Fruit fly (Drosophila melanogaster) whole organism, embryonic: ENCODE results near the gene Dpy-30L1.
A peak's percentile ranks its signal among the peaks of the same experiment; 100 is the strongest.

Source experiments
- Abd-B ChIP-seq: fragments of 200-800 bp; sonication (Bioruptor generic); optimal IDR thresholded peaks from 2 replicates; lab custom pipeline; 2018; ENCODE audit warnings: missing biosample characterization, mild to moderate bottlenecking, missing genetic modification characterization, moderate library complexity
- Bdp1 ChIP-seq: fragments of 200-800 bp; sonication (Bioruptor generic); optimal IDR thresholded peaks from 3 replicates; lab custom pipeline; 2016; ENCODE audit warnings: missing biosample characterization, missing genetic modification characterization
- CG14860 ChIP-seq: fragments of 200-800 bp; sonication (Bioruptor generic); IDR thresholded peaks from 3 replicates; pipeline ENCODE4 v1.3.6; 2022; ENCODE audit warnings: missing biosample characterization, missing genetic modification characterization; ENCODE audit not compliant: partially characterized antibody
- CG15011 ChIP-seq: fragments of 200-800 bp; sonication (Bioruptor generic); optimal IDR thresholded peaks from 3 replicates; lab custom pipeline; 2018; ENCODE audit warnings: missing biosample characterization, mild to moderate bottlenecking, missing genetic modification characterization
- CG31388 ChIP-seq: fragments of 200-800 bp; sonication (Bioruptor generic); optimal IDR thresholded peaks from 2 replicates; lab custom pipeline; 2016; ENCODE audit warnings: missing biosample characterization, missing genetic modification characterization
- CG4617 ChIP-seq: fragments of 200-800 bp; sonication (Bioruptor generic); optimal IDR thresholded peaks from 3 replicates; lab custom pipeline; 2016; ENCODE audit warnings: missing biosample characterization, missing genetic modification characterization, borderline replicate concordance
- CG4707 ChIP-seq: fragments of 200-800 bp; sonication (Bioruptor generic); optimal IDR thresholded peaks from 2 replicates; lab custom pipeline; 2018; ENCODE audit warnings: missing biosample characterization, mild to moderate bottlenecking, missing genetic modification characterization, moderate library complexity
- CG6272 ChIP-seq: fragments of 200-800 bp; sonication (Bioruptor generic); IDR thresholded peaks from 2 replicates; pipeline ENCODE4 v1.3.6; 2022; ENCODE audit warnings: missing biosample characterization, missing genetic modification characterization
- CG8281 ChIP-seq: fragments of 200-800 bp; sonication (Bioruptor generic); optimal IDR thresholded peaks from 2 replicates; lab custom pipeline; 2018; ENCODE audit warnings: missing biosample characterization, mild to moderate bottlenecking, missing genetic modification characterization, moderate library complexity
- CG9609 ChIP-seq: fragments of 200-800 bp; sonication (Bioruptor generic); optimal IDR thresholded peaks from 3 replicates; lab custom pipeline; 2016; ENCODE audit warnings: missing biosample characterization, missing genetic modification characterization
- Dad ChIP-seq: fragments of 200-800 bp; sonication (Bioruptor generic); optimal IDR thresholded peaks from 3 replicates; lab custom pipeline; 2016; ENCODE audit warnings: missing biosample characterization, missing genetic modification characterization
- Doc2 ChIP-seq: fragments of 200-800 bp; sonication (Bioruptor generic); IDR thresholded peaks from 2 replicates; pipeline ENCODE4 v1.3.6; 2022; ENCODE audit warnings: missing biosample characterization, missing genetic modification characterization
- Doc3 ChIP-seq: fragments of 200-800 bp; sonication (Bioruptor generic); IDR thresholded peaks from 3 replicates; pipeline ENCODE4 v1.3.6; 2022; ENCODE audit warnings: missing biosample characterization, missing genetic modification characterization; ENCODE audit not compliant: partially characterized antibody
- HHEX ChIP-seq: fragments of 200-800 bp; sonication (Bioruptor generic); optimal IDR thresholded peaks from 3 replicates; lab custom pipeline; 2017; ENCODE audit warnings: missing biosample characterization, mild to moderate bottlenecking, missing genetic modification characterization, missing genetic modification reagents
- HLH3B ChIP-seq: fragments of 200-800 bp; sonication (Bioruptor generic); IDR thresholded peaks from 2 replicates; pipeline ENCODE4 v1.3.6; 2022; ENCODE audit warnings: missing biosample characterization, missing genetic modification characterization
- Hr3 ChIP-seq: fragments of 200-800 bp; sonication (Bioruptor generic); optimal IDR thresholded peaks from 3 replicates; lab custom pipeline; 2016; ENCODE audit warnings: missing biosample characterization, missing genetic modification characterization
- Hr51 ChIP-seq, 2 experiments: fragments of 200-800 bp; sonication (Bioruptor generic); optimal IDR thresholded peaks; 2 replicates in 1 of 2; 3 replicates in 1 of 2; lab custom pipeline; 2016 to 2018; ENCODE audit warnings: missing biosample characterization in 2 of 2, missing genetic modification characterization in 2 of 2, mild to moderate bottlenecking in 1 of 2, moderate library complexity in 1 of 2
- MESR4 ChIP-seq: fragments of 200-800 bp; sonication (Bioruptor generic); optimal IDR thresholded peaks from 2 replicates; lab custom pipeline; 2018; ENCODE audit warnings: missing biosample characterization, mild to moderate bottlenecking, missing genetic modification characterization, moderate library complexity
- Mad ChIP-seq: fragments of 200-800 bp; sonication (Bioruptor generic); optimal IDR thresholded peaks from 2 replicates; lab custom pipeline; 2016; ENCODE audit warnings: missing biosample characterization, missing genetic modification characterization
- Max ChIP-seq: fragments of 200-800 bp; sonication (Bioruptor generic); optimal IDR thresholded peaks from 2 replicates; lab custom pipeline; 2016; ENCODE audit warnings: missing biosample characterization, mild to moderate bottlenecking, missing genetic modification characterization
- Meics ChIP-seq: fragments of 200-800 bp; sonication (Bioruptor generic); optimal IDR thresholded peaks from 2 replicates; lab custom pipeline; 2017; ENCODE audit warnings: missing biosample characterization, mild to moderate bottlenecking, missing genetic modification characterization
- Nf-YB ChIP-seq: fragments of 200-800 bp; sonication (Bioruptor generic); optimal IDR thresholded peaks from 3 replicates; lab custom pipeline; 2019; ENCODE audit warnings: missing biosample characterization, mild to moderate bottlenecking, missing genetic modification characterization, moderate library complexity
- Oaz ChIP-seq: fragments of 200-800 bp; sonication (Bioruptor generic); IDR thresholded peaks from 2 replicates; pipeline ENCODE4 v1.3.6; 2022; ENCODE audit warnings: missing biosample characterization, missing genetic modification characterization
- Side ChIP-seq: fragments of 200-800 bp; sonication (Bioruptor generic); optimal IDR thresholded peaks from 2 replicates; lab custom pipeline; 2016; ENCODE audit warnings: missing biosample characterization, missing genetic modification characterization
- Sox102F ChIP-seq: fragments of 200-800 bp; sonication (Bioruptor generic); optimal IDR thresholded peaks from 2 replicates; lab custom pipeline; 2018; ENCODE audit warnings: missing biosample characterization, mild to moderate bottlenecking, missing genetic modification characterization, moderate library complexity
- Ssrp ChIP-seq: fragments of 200-800 bp; sonication (Bioruptor generic); optimal IDR thresholded peaks from 2 replicates; lab custom pipeline; 2018; ENCODE audit warnings: missing biosample characterization, mild to moderate bottlenecking, missing genetic modification characterization, moderate library complexity
- abd-A ChIP-seq: fragments of 200-800 bp; sonication (Bioruptor generic); optimal IDR thresholded peaks from 3 replicates; lab custom pipeline; 2019; ENCODE audit warnings: missing biosample characterization, mild to moderate bottlenecking, missing genetic modification characterization, moderate library complexity
- ase ChIP-seq: fragments of 200-800 bp; sonication (Bioruptor generic); IDR thresholded peaks from 3 replicates; pipeline ENCODE4 v1.3.6; 2022; ENCODE audit warnings: missing biosample characterization, missing genetic modification characterization
- bcd ChIP-seq: fragments of 200-800 bp; sonication (Bioruptor generic); optimal IDR thresholded peaks from 2 replicates; lab custom pipeline; 2017; ENCODE audit warnings: missing biosample characterization, mild to moderate bottlenecking, missing genetic modification characterization
- corto ChIP-seq: fragments of 200-800 bp; sonication (Bioruptor generic); optimal IDR thresholded peaks from 2 replicates; lab custom pipeline; 2016; ENCODE audit warnings: missing biosample characterization, mild to moderate bottlenecking, missing genetic modification characterization, moderate library complexity
- da ChIP-seq: fragments of 200-800 bp; sonication (Bioruptor generic); optimal IDR thresholded peaks from 2 replicates; lab custom pipeline; 2016; ENCODE audit warnings: missing biosample characterization, missing genetic modification characterization
- fu2 ChIP-seq: fragments of 200-800 bp; sonication (Bioruptor generic); optimal IDR thresholded peaks from 2 replicates; lab custom pipeline; 2016; ENCODE audit warnings: missing biosample characterization, missing genetic modification characterization
- gcm ChIP-seq: fragments of 200-800 bp; sonication (Bioruptor generic); optimal IDR thresholded peaks from 2 replicates; lab custom pipeline; 2019; ENCODE audit warnings: missing biosample characterization, mild to moderate bottlenecking, missing genetic modification characterization, moderate library complexity
- grau ChIP-seq: fragments of 200-800 bp; optimal IDR thresholded peaks from 3 replicates; lab custom pipeline; 2019; ENCODE audit warnings: missing biosample characterization, mild to moderate bottlenecking, missing genetic modification characterization, moderate library complexity
- her ChIP-seq: fragments of 200-800 bp; sonication (Bioruptor generic); optimal IDR thresholded peaks from 2 replicates; lab custom pipeline; 2016; ENCODE audit warnings: missing biosample characterization, missing genetic modification characterization
- hth ChIP-seq: fragments of >200 bp; optimal IDR thresholded peaks from 2 replicates; lab custom pipeline; 2017; ENCODE audit warnings: inconsistent platforms
- insv ChIP-seq, 2 experiments: fragments of 200-800 bp; sonication (Bioruptor generic); optimal IDR thresholded peaks; 3 replicates each; lab custom pipeline; 2016 to 2018; ENCODE audit warnings: missing biosample characterization in 2 of 2, missing genetic modification characterization in 2 of 2
- jigr1 ChIP-seq: fragments of 200-800 bp; sonication (Bioruptor generic); IDR thresholded peaks from 3 replicates; pipeline ENCODE4 v1.3.6; 2022; ENCODE audit warnings: missing biosample characterization, missing genetic modification characterization
- jing ChIP-seq: fragments of 200-800 bp; sonication (Bioruptor generic); optimal IDR thresholded peaks from 2 replicates; lab custom pipeline; 2018; ENCODE audit warnings: missing biosample characterization, mild to moderate bottlenecking, missing genetic modification characterization
- kay ChIP-seq: fragments of 200-800 bp; sonication (Bioruptor generic); optimal IDR thresholded peaks from 2 replicates; lab custom pipeline; 2016; ENCODE audit warnings: missing biosample characterization, missing genetic modification characterization
- lbe ChIP-seq: fragments of 200-800 bp; sonication (Bioruptor generic); optimal IDR thresholded peaks from 2 replicates; lab custom pipeline; 2016; ENCODE audit warnings: missing biosample characterization, mild to moderate bottlenecking, missing genetic modification characterization
- mirr ChIP-seq: fragments of 200-800 bp; sonication (Bioruptor generic); optimal IDR thresholded peaks from 3 replicates; lab custom pipeline; 2018; ENCODE audit warnings: missing biosample characterization, mild to moderate bottlenecking, missing genetic modification characterization
- pfk ChIP-seq: fragments of 200-800 bp; sonication (Bioruptor generic); optimal IDR thresholded peaks from 2 replicates; lab custom pipeline; 2018; ENCODE audit warnings: missing biosample characterization, mild to moderate bottlenecking, missing genetic modification characterization, moderate library complexity
- pnt ChIP-seq: fragments of 200-800 bp; sonication (Bioruptor generic); optimal IDR thresholded peaks from 3 replicates; lab custom pipeline; 2016; ENCODE audit warnings: missing biosample characterization, missing genetic modification characterization
- sc ChIP-seq, 3 experiments: fragments of >200 bp in 2 of 3; fragments of 200-800 bp in 1 of 3; sonication (Bioruptor generic) in 1 of 3; optimal IDR thresholded peaks; 2 replicates in 2 of 3; 3 replicates in 1 of 3; lab custom pipeline; 2017; ENCODE audit warnings: mild to moderate bottlenecking in 1 of 3, missing biosample characterization in 1 of 3, missing genetic modification characterization in 1 of 3, missing genetic modification reagents in 1 of 3
- shn ChIP-seq: fragments of 200-800 bp; sonication (Bioruptor generic); optimal IDR thresholded peaks from 3 replicates; lab custom pipeline; 2016; ENCODE audit warnings: missing biosample characterization, missing genetic modification characterization
- trh ChIP-seq: fragments of 200-800 bp; sonication (Bioruptor generic); optimal IDR thresholded peaks from 2 replicates; lab custom pipeline; 2016; ENCODE audit warnings: missing biosample characterization, missing genetic modification characterization
- vfl ChIP-seq: fragments of 200-800 bp; sonication (Bioruptor generic); optimal IDR thresholded peaks from 2 replicates; lab custom pipeline; 2016; ENCODE audit warnings: missing biosample characterization, missing genetic modification characterization
- zfh1 ChIP-seq: fragments of 200-800 bp; sonication (Bioruptor generic); IDR thresholded peaks from 3 replicates; pipeline ENCODE4 v1.3.6; 2022; ENCODE audit warnings: missing biosample characterization, missing genetic modification characterization
- zfh2 ChIP-seq: fragments of 200-800 bp; sonication (Bioruptor generic); optimal IDR thresholded peaks from 2 replicates; lab custom pipeline; 2016; ENCODE audit warnings: missing biosample characterization, missing genetic modification characterization

The Dpy-30L1 gene

DNA sequence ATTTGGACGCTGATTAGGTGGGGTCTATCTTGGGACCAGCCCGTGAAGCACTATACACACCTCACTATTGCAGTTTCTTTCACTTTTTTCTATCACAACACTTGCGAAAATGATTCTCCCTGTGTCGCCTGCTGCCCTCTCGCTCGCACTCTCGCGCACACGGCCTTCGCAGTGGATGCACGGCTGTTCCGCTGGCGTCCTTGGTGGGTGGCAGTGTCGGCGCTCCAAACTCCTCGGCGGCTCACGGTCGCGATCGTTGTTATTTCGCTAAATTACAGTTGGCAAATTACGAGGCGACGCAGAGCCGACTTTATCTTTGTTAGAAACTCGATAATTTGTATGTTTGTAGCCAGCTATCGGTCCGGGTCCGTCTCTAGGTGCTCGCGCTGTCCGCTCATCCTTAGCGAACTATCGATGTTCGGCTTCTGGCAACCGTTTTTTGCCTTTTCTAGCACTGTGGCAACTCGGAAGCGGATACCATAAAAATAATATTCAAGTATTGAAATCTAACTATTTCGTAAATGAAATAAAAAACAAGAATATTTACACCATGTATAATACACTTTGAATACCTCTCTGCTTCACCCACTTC, 35.2 kb downstream of the Dpy-30L1 start, which contains the start of gene Ubc2 (continued):
- TF ChIP-seq vfl (GFP tag; lab: Kevin White, UChicago) (no peak), insv (GFP tag; optimal IDR thresholded peaks at IDR 0.05; lab: Kevin White, UChicago) (no peak), Meics (GFP tag; lab: Kevin White, UChicago) (no peak), ase (no peak), Dad (GFP tag; lab: Kevin White, UChicago) (peak; percentile 29), sc (optimal IDR thresholded peaks at IDR 0.05; lab: Kevin White, UChicago) (no peak), sc (GFP tag; optimal IDR thresholded peaks at IDR 0.05; lab: Kevin White, UChicago) (no peak), mirr (GFP tag; lab: Kevin White, UChicago) (no peak), Mad (peak; percentile 22), abd-A (tag; lab: Kevin White, UChicago) (no peak), bcd (no peak), Oaz (GFP tag; lab: Robert Waterston, UW) (no peak), jigr1 (no peak), lbe (GFP tag; lab: Kevin White, UChicago) (no peak), grau (tag; lab: Kevin White, UChicago) (no peak), HLH3B (0 out of 2 replicates have a peak, but pooled peaks have one; percentile 21), HHEX (GFP tag; lab: Kevin White, UChicago) (no peak), Sox102F (no peak), MESR4 (GFP tag; lab: Kevin White, UChicago) (peak; percentile 54), zfh1 (GFP tag; lab: Robert Waterston, UW) (0 out of 3 replicates have a peak, but pooled peaks have one; percentile 41), hth (no peak), CG9609 (GFP tag; lab: Kevin White, UChicago) (peak; percentile 52), trh (GFP tag; lab: Kevin White, UChicago) (no peak), Hr51 (GFP tag; optimal IDR thresholded peaks at IDR 0.05; lab: Kevin White, UChicago) (peak in 1 of 2 experiments; percentile 28), CG4617 (GFP tag; lab: Kevin White, UChicago) (peak; percentile 79), Doc2 (GFP tag; lab: Robert Waterston, UW) (no peak), shn (GFP tag; lab: Kevin White, UChicago) (no peak), Doc3 (GFP tag; lab: Robert Waterston, UW) (peak; percentile 72), zfh2 (GFP tag; lab: Kevin White, UChicago) (peak; percentile 19), Ssrp (tag; lab: Kevin White, UChicago) (no peak), CG14860 (GFP tag; lab: Robert Waterston, UW) (peak; percentile 63), her (GFP tag; lab: Kevin White, UChicago) (no peak), Side (GFP tag; lab: Kevin White, UChicago) (no peak), CG15011 (no peak), gcm (GFP tag; lab: Kevin White, UChicago) (no peak), Nf-YB (no peak), CG6272 (GFP tag; lab: Robert Waterston, UW) (peak; percentile 31; the same call in 1 of the 2 replicates), pfk (GFP tag; lab: Kevin White, UChicago) (no peak), CG31388 (no peak), jing (GFP tag; lab: Kevin White, UChicago) (no peak), corto (GFP tag; lab: Kevin White, UChicago) (no peak), Bdp1 (GFP tag; lab: Kevin White, UChicago) (no peak), Max (GFP tag; lab: Kevin White, UChicago) (peak; percentile 4), fu2 (peak; percentile 5), Abd-B (GFP tag; lab: Kevin White, UChicago) (peak; percentile 20), Hr3 (GFP tag; lab: Kevin White, UChicago) (no peak), CG8281 (tag; lab: Kevin White, UChicago) (no peak), CG4707 (no peak), kay (GFP tag; lab: Kevin White, UChicago) (no peak), pnt (no peak), da (GFP tag; lab: Kevin White, UChicago) (no peak)
